Worm (Caenorhabditis elegans) whole organism, young adult: ENCODE results near the gene sas-7.

ENCODE experiments used
- C06A6.2 ChIP-seq: fragments of 200-800 bp; sonication (Bioruptor generic); conservative IDR thresholded peaks from 2 replicates; pipeline ENCODE4 v1.3.6; 2022; ENCODE audit warnings: missing genetic modification characterization, missing compliant biosample characterization
- F10E7.11 ChIP-seq: sonication (generic microtip); optimal IDR thresholded peaks from 2 replicates; lab custom pipeline; 2017; ENCODE audit warnings: mild to moderate bottlenecking, missing genetic modification characterization, moderate library complexity, missing compliant biosample characterization
- F22D6.2 ChIP-seq: sonication (generic microtip); optimal IDR thresholded peaks from 2 replicates; lab custom pipeline; 2016; ENCODE audit warnings: mild to moderate bottlenecking, missing genetic modification characterization, missing compliant biosample characterization
- F37B4.10 ChIP-seq: fragments of 200-800 bp; sonication (Bioruptor generic); IDR thresholded peaks from 2 replicates; pipeline ENCODE4 v1.3.6; 2022; ENCODE audit warnings: missing genetic modification characterization, missing compliant biosample characterization
- F52B5.7 ChIP-seq: sonication (generic microtip); optimal IDR thresholded peaks from 2 replicates; lab custom pipeline; 2016; ENCODE audit warnings: mild to moderate bottlenecking, missing genetic modification characterization, missing compliant biosample characterization
- T26A5.8 ChIP-seq: sonication (generic microtip); optimal IDR thresholded peaks from 2 replicates; lab custom pipeline; 2016; ENCODE audit warnings: missing genetic modification characterization, missing compliant biosample characterization
- akir-1 ChIP-seq: fragments of 200-800 bp; sonication (Bioruptor generic); optimal IDR thresholded peaks from 2 replicates; lab custom pipeline; 2018; ENCODE audit warnings: mild to moderate bottlenecking, missing genetic modification characterization, moderate library complexity, missing compliant biosample characterization
- athp-1 ChIP-seq: sonication (generic microtip); optimal IDR thresholded peaks from 2 replicates; lab custom pipeline; 2017; ENCODE audit warnings: mild to moderate bottlenecking, missing genetic modification characterization, missing compliant biosample characterization
- ceh-100 ChIP-seq: fragments of 200-800 bp; sonication (Bioruptor generic); IDR thresholded peaks from 2 replicates; pipeline ENCODE4 v1.3.6; 2022; ENCODE audit warnings: missing genetic modification reagents, missing genetic modification characterization, missing compliant biosample characterization
- ceh-40 ChIP-seq: fragments of 200-800 bp; sonication (Bioruptor generic); IDR thresholded peaks from 2 replicates; pipeline ENCODE4 v1.3.6; 2022; ENCODE audit warnings: missing genetic modification characterization, missing compliant biosample characterization
- ceh-91 ChIP-seq: fragments of 200-800 bp; sonication (Bioruptor generic); IDR thresholded peaks from 2 replicates; pipeline ENCODE4 v1.3.6; 2022; ENCODE audit warnings: missing genetic modification reagents, missing genetic modification characterization, missing compliant biosample characterization
- hmg-1.2 ChIP-seq: fragments of 200-800 bp; sonication (Bioruptor generic); IDR thresholded peaks from 2 replicates; pipeline ENCODE4 v1.3.6; 2022; ENCODE audit warnings: missing genetic modification reagents, missing genetic modification characterization, missing compliant biosample characterization
- lin-26 ChIP-seq: fragments of 200-800 bp; sonication (Bioruptor generic); IDR thresholded peaks from 2 replicates; pipeline ENCODE4 v1.3.6; 2022; ENCODE audit warnings: missing genetic modification reagents, missing genetic modification characterization, missing compliant biosample characterization
- lin-35 ChIP-seq, 3 experiments: fragments of 150-350 bp in 2 of 3; sonication (generic microtip) in 1 of 3; optimal IDR thresholded peaks; 2 replicates each; lab custom pipeline; 2014 to 2018; ENCODE audit warnings: missing biosample characterization in 3 of 3, missing genetic modification characterization in 3 of 3, missing genetic modification reagents in 3 of 3
- lin-40 ChIP-seq: sonication (generic microtip); optimal IDR thresholded peaks from 2 replicates; lab custom pipeline; 2016; ENCODE audit warnings: missing genetic modification characterization, mild to moderate bottlenecking, missing compliant biosample characterization, missing genotype, missing genetic modification reagents
- madf-8 ChIP-seq: fragments of 200-800 bp; sonication (Bioruptor generic); conservative IDR thresholded peaks from 2 replicates; pipeline ENCODE4 v1.3.6; 2022; ENCODE audit warnings: missing genetic modification reagents, missing genetic modification characterization, missing compliant biosample characterization
- mel-28 ChIP-seq: sonication (generic microtip); optimal IDR thresholded peaks from 2 replicates; lab custom pipeline; 2016; ENCODE audit warnings: borderline replicate concordance, mild to moderate bottlenecking, missing genetic modification characterization, missing compliant biosample characterization
- nfya-1 ChIP-seq: sonication (generic microtip); optimal IDR thresholded peaks from 2 replicates; lab custom pipeline; 2017; ENCODE audit warnings: antibody characterized with exemption, missing compliant biosample characterization, missing genetic modification characterization, borderline replicate concordance; ENCODE audit not compliant: insufficient read depth
- nhr-90 ChIP-seq: sonication (generic microtip); optimal IDR thresholded peaks from 2 replicates; lab custom pipeline; 2016; ENCODE audit warnings: missing genotype, mild to moderate bottlenecking, missing genetic modification characterization, missing compliant biosample characterization
- pbrm-1 ChIP-seq: fragments of 200-800 bp; sonication (Bioruptor generic); IDR thresholded peaks from 2 replicates; pipeline ENCODE4 v1.3.6; 2022; ENCODE audit warnings: missing genetic modification reagents, missing genetic modification characterization, missing compliant biosample characterization
- repo-1 ChIP-seq: sonication (generic microtip); optimal IDR thresholded peaks from 2 replicates; lab custom pipeline; 2017; ENCODE audit warnings: mild to moderate bottlenecking, missing genetic modification characterization, missing compliant biosample characterization
- snpc-1.1 ChIP-seq: sonication (generic microtip); optimal IDR thresholded peaks from 2 replicates; lab custom pipeline; 2017; ENCODE audit warnings: missing genetic modification characterization, mild to moderate bottlenecking, missing compliant biosample characterization, antibody characterized with exemption, moderate library complexity, missing genotype, missing genetic modification reagents; ENCODE audit not compliant: insufficient read depth
- snpc-3.4 ChIP-seq: sonication (generic microtip); optimal IDR thresholded peaks from 2 replicates; lab custom pipeline; 2017; ENCODE audit warnings: missing genetic modification characterization, mild to moderate bottlenecking, missing compliant biosample characterization, antibody characterized with exemption, moderate library complexity, missing genotype, missing genetic modification reagents
- snpc-4 ChIP-seq, 5 experiments: fragments of 150-350 bp in 1 of 5; sonication (generic microtip) in 4 of 5; optimal IDR thresholded peaks; 2 replicates each; lab custom pipeline; 2014 to 2018; ENCODE audit warnings: missing genetic modification characterization in 5 of 5, missing biosample characterization in 3 of 5, antibody characterized with exemption in 2 of 5, mild to moderate bottlenecking in 2 of 5, missing compliant biosample characterization in 2 of 5, missing genotype in 2 of 5, moderate library complexity in 2 of 5, missing genetic modification reagents in 1 of 5
- somi-1 ChIP-seq: fragments of 200-800 bp; sonication (Bioruptor generic); optimal IDR thresholded peaks from 2 replicates; lab custom pipeline; 2018; ENCODE audit warnings: mild to moderate bottlenecking, missing genetic modification characterization, missing compliant biosample characterization
- unc-130 ChIP-seq: sonication (generic microtip); optimal IDR thresholded peaks from 2 replicates; lab custom pipeline; 2016; ENCODE audit warnings: missing genetic modification reagents, missing genetic modification characterization, missing compliant biosample characterization
- zim-3 ChIP-seq: sonication (generic microtip); optimal IDR thresholded peaks from 2 replicates; lab custom pipeline; 2017; ENCODE audit warnings: mild to moderate bottlenecking, missing genetic modification characterization, moderate library complexity, missing compliant biosample characterization
- ztf-26 ChIP-seq: sonication (generic microtip); optimal IDR thresholded peaks from 2 replicates; lab custom pipeline; 2017; ENCODE audit warnings: missing genetic modification characterization, missing compliant biosample characterization
- ztf-3 ChIP-seq: fragments of 200-800 bp; sonication (Bioruptor generic); optimal IDR thresholded peaks from 2 replicates; lab custom pipeline; 2018; ENCODE audit warnings: mild to moderate bottlenecking, missing genetic modification characterization, missing compliant biosample characterization

Gene sas-7

ce11 chrIII:10285623-10286022 is 35.2 kb upstream of the sas-7 start, which contains the start of gene K10G9.2:
Gene K10G9.2, plus strand, starts transcription at chrIII:10285923.
- TF ChIP-seq mel-28 (tag; lab: Kevin White, UChicago) (no peak), nhr-90 (no peak), ceh-100 (GFP tag; lab: Robert Waterston, UW) (no peak)

ce11 chrIII:10289790-10290189 is 31.0 kb upstream of the sas-7 start:
- no peak for TF ChIP-seq hmg-1.2

- TF ChIP-seq ztf-26 (tag; lab: Kevin White, UChicago) (peak; percentile 24), somi-1 (GFP tag; lab: Kevin White, UChicago) (peak; percentile 57), athp-1 (tag; lab: Kevin White, UChicago) (no peak)
Measured at ce11 chrIII:10290541-10290940, 30.3 kb upstream of the sas-7 start.

ce11 chrIII:10293362-10293761 is 27.5 kb upstream of the sas-7 start:
- TF ChIP-seq lin-40 (tag; lab: Kevin White, UChicago) (peak; percentile 3), snpc-4 (GFP tag; optimal IDR thresholded peaks at IDR 0.05; lab: Kevin White, UChicago) (no peak), snpc-4 (tag; optimal IDR thresholded peaks at IDR 0.05; lab: Kevin White, UChicago) (peak in 1 of 4 experiments; percentile 23), lin-26 (GFP tag; lab: Robert Waterston, UW) (0 out of 2 replicates have a peak, but pooled peaks have one; percentile 8), akir-1 (GFP tag; lab: Kevin White, UChicago) (no peak)

- TF ChIP-seq mel-28 (tag; lab: Kevin White, UChicago) (no peak), zim-3 (tag; lab: Kevin White, UChicago) (no peak), pbrm-1 (no peak), F37B4.10 (GFP tag; lab: Robert Waterston, UW) (no peak), T26A5.8 (tag; lab: Kevin White, UChicago) (no peak), ztf-3 (GFP tag; lab: Kevin White, UChicago) (no peak), ceh-40 (GFP tag; lab: Robert Waterston, UW) (no peak), snpc-3.4 (tag; lab: Kevin White, UChicago) (no peak), F10E7.11 (tag; lab: Kevin White, UChicago) (no peak), F52B5.7 (tag; lab: Kevin White, UChicago) (no peak), F22D6.2 (tag; lab: Kevin White, UChicago) (no peak), C06A6.2 (GFP tag; lab: Robert Waterston, UW) (no peak), repo-1 (tag; lab: Kevin White, UChicago) (no peak)
Measured at ce11 chrIII:10293946-10294345, 26.9 kb upstream of the sas-7 start.

ce11 chrIII:10294837-10295236 is 26.0 kb upstream of the sas-7 start, which contains the start of gene vglu-2:
Gene vglu-2, plus strand, starts transcription at chrIII:10295137.
- no peak for TF ChIP-seq madf-8 (GFP tag; lab: Robert Waterston, UW)
- no peak for TF ChIP-seq unc-130 (GFP tag; lab: Kevin White, UChicago)
- no peak for TF ChIP-seq snpc-4 (GFP tag; optimal IDR thresholded peaks at IDR 0.05; lab: Kevin White, UChicago)
- peak in 2 of 4 experiments; percentile 29 to 56 for TF ChIP-seq snpc-4 (tag; optimal IDR thresholded peaks at IDR 0.05; lab: Kevin White, UChicago)

ce11 chrIII:10296904-10297303 is 23.9 kb upstream of the sas-7 start:
- no peak for TF ChIP-seq nfya-1
- 0 out of 2 replicates have a peak, but pooled peaks have one; percentile 23 for TF ChIP-seq lin-26 (GFP tag; lab: Robert Waterston, UW)
- no peak for TF ChIP-seq snpc-4 (GFP tag; optimal IDR thresholded peaks at IDR 0.05; lab: Kevin White, UChicago)
- peak in 2 of 4 experiments; percentile 4 to 51 for TF ChIP-seq snpc-4 (tag; optimal IDR thresholded peaks at IDR 0.05; lab: Kevin White, UChicago)
- TF ChIP-seq F52B5.7 (tag; lab: Kevin White, UChicago): no peak
- no peak for TF ChIP-seq snpc-1.1
- no peak for TF ChIP-seq ceh-91
- TF ChIP-seq lin-35 (GFP tag; optimal IDR thresholded peaks at IDR 0.05; lab: Kevin White, UChicago): no peak
